Fruit fly (Drosophila melanogaster): ENCODE results near the gene CG16789.

Gene CG16789

dm6 chr3R:9565895-9566294 lies at the start of gene CG16789:
Gene CG16789 (plus strand): TSS chr3R:9566195.
- no peak for TF ChIP-seq noc (tag; optimal IDR thresholded peaks at IDR 0.05)

- no peak for TF ChIP-seq noc (tag; optimal IDR thresholded peaks at IDR 0.05)
Observed at dm6 chr3R:9516400-9516852, 49.6 kb upstream of the CG16789 start.

dm6 chr3R:9527907-9528842 lies 37.8 kb upstream of the CG16789 start:
- peak; percentile 96 for TF ChIP-seq noc (tag; optimal IDR thresholded peaks at IDR 0.05)

dm6 chr3R:9529387-9529897 lies 36.6 kb upstream of the CG16789 start:
- no peak for TF ChIP-seq noc (tag; optimal IDR thresholded peaks at IDR 0.05)

- no peak for TF ChIP-seq noc (tag; optimal IDR thresholded peaks at IDR 0.05)
Observed at dm6 chr3R:9529913-9530312, 36.1 kb upstream of the CG16789 start.

dm6 chr3R:9532437-9533180 lies 33.4 kb upstream of the CG16789 start, which contains the start of gene by:
Gene by (minus strand): TSS chr3R:9533011.
- TF ChIP-seq noc (tag; optimal IDR thresholded peaks at IDR 0.05), result no peak

- TF ChIP-seq noc (tag; optimal IDR thresholded peaks at IDR 0.05), result peak; percentile 98
Observed at dm6 chr3R:9533181-9534124, 32.5 kb upstream of the CG16789 start.

- peak; percentile 79 for TF ChIP-seq noc (tag; optimal IDR thresholded peaks at IDR 0.05)
Observed at dm6 chr3R:9534125-9534496, 31.9 kb upstream of the CG16789 start.

- TF ChIP-seq noc (tag; optimal IDR thresholded peaks at IDR 0.05), result no peak
Observed at dm6 chr3R:9534595-9535217, 31.3 kb upstream of the CG16789 start.

dm6 chr3R:9543495-9544180 lies 22.4 kb upstream of the CG16789 start:
- no peak for TF ChIP-seq noc (tag; optimal IDR thresholded peaks at IDR 0.05)

dm6 chr3R:9546808-9547381 lies 19.1 kb upstream of the CG16789 start:
- TF ChIP-seq noc (tag; optimal IDR thresholded peaks at IDR 0.05), result no peak

- TF ChIP-seq noc (tag; optimal IDR thresholded peaks at IDR 0.05), result no peak
Observed at dm6 chr3R:9548769-9549168, 17.2 kb upstream of the CG16789 start.

- TF ChIP-seq noc (tag; optimal IDR thresholded peaks at IDR 0.05), result no peak
Observed at dm6 chr3R:9550265-9551012, 15.6 kb upstream of the CG16789 start.
